Fruit fly (Drosophila melanogaster): ENCODE results near the gene chas.

Gene chas

DNA sequence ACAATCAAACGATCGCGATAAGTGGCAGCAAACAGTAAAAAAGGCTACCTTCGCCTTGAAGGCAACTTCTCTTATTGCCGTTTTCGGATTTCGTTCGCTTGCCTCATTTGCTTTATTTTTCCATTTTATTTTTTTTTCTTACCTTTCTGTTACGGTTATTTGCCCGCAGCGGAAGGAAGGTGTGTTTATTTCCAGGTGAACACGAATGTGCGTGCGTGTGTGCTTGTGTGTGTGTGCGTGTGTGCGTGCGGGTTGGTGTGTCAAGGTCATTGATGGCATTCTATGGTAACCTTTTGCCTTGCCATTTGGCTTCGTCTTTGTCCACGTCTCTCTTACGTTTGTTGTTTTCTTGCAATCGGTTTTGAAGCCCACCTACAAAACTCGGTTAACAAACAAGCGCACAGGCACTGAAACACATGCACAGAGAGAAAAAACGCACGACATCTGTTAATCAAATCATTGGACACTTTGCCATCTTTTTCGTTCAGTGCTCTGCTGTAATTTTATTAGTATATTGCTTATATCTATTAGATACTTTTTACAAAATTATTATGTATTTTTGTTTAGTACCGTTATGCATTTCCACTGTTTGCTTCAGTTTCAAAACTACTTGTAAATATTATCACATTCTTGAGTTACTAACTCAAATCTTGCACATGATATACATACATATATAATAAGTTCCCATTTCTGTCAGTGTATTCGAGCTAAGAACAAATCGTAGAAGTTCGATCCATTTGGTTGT lies 14.6 kb upstream of the chas start (continued):
- TF ChIP-seq wor (GFP tag; IDR thresholded peaks at IDR 0.05): no peak
- TF ChIP-seq Fer2 (tag; optimal IDR thresholded peaks at IDR 0.05): no peak
- TF ChIP-seq shn (GFP tag; optimal IDR thresholded peaks at IDR 0.05): no peak
- no peak for TF ChIP-seq sima (GFP tag; optimal IDR thresholded peaks at IDR 0.05)
- peak; percentile 56 for TF ChIP-seq sisA (GFP tag; IDR thresholded peaks at IDR 0.05)
- TF ChIP-seq hbn (GFP tag; IDR thresholded peaks at IDR 0.05; ENCODE audit: partially characterized antibody): no peak
- TF ChIP-seq CG33213 (GFP tag; optimal IDR thresholded peaks at IDR 0.05): no peak
- peak in 1 of 2 experiments; percentile 38 for TF ChIP-seq Dfd (GFP tag; optimal IDR thresholded peaks at IDR 0.05)
- no peak for TF ChIP-seq fu2 (GFP tag; optimal IDR thresholded peaks at IDR 0.05)
- no peak for TF ChIP-seq Hey (tag; optimal IDR thresholded peaks at IDR 0.05)
- TF ChIP-seq CG15514 (GFP tag; optimal IDR thresholded peaks at IDR 0.05): peak; percentile 33
- TF ChIP-seq tx (GFP tag; optimal IDR thresholded peaks at IDR 0.05): no peak
- peak; percentile 44 for TF ChIP-seq HLH3B (GFP tag; IDR thresholded peaks at IDR 0.05)
- peak; percentile 51 for TF ChIP-seq Xrp1 (GFP tag; IDR thresholded peaks at IDR 0.05)
- TF ChIP-seq zfh2 (GFP tag; optimal IDR thresholded peaks at IDR 0.05): no peak
- peak; percentile 65 for TF ChIP-seq CG15696 (tag; optimal IDR thresholded peaks at IDR 0.05)
- TF ChIP-seq kay (GFP tag; optimal IDR thresholded peaks at IDR 0.05): no peak
- TF ChIP-seq eve (GFP tag; optimal IDR thresholded peaks at IDR 0.05): no peak
- TF ChIP-seq unc-4 (GFP tag; IDR thresholded peaks at IDR 0.05; ENCODE audit: partially characterized antibody): no peak
- no peak for TF ChIP-seq CG11398 (GFP tag; optimal IDR thresholded peaks at IDR 0.05)
- TF ChIP-seq CG15479 (GFP tag; optimal IDR thresholded peaks at IDR 0.05): no peak
- TF ChIP-seq CG32532 (GFP tag; IDR thresholded peaks at IDR 0.05): peak; percentile 52; the same call in 1 of the 2 replicates
- no peak for TF ChIP-seq gcm2 (GFP tag; optimal IDR thresholded peaks at IDR 0.05)
- no peak for TF ChIP-seq slou (GFP tag; optimal IDR thresholded peaks at IDR 0.05)
- peak; percentile 35 for TF ChIP-seq cwo (GFP tag; optimal IDR thresholded peaks at IDR 0.05)
- TF ChIP-seq CG5953 (GFP tag; IDR thresholded peaks at IDR 0.05): no peak
- no peak for TF ChIP-seq salm (tag; optimal IDR thresholded peaks at IDR 0.05)
- no peak for TF ChIP-seq Dref (GFP tag; IDR thresholded peaks at IDR 0.05)
- no peak for TF ChIP-seq Pdp1 (GFP tag; optimal IDR thresholded peaks at IDR 0.05)
- TF ChIP-seq CG10147 (GFP tag; optimal IDR thresholded peaks at IDR 0.05): peak; percentile 25
- peak; percentile 30; the same call in 1 of the 3 replicates for TF ChIP-seq CG34422 (GFP tag; IDR thresholded peaks at IDR 0.05)
- TF ChIP-seq fd3F (GFP tag; optimal IDR thresholded peaks at IDR 0.05): peak; percentile 56
- no peak for TF ChIP-seq Atf3 (GFP tag; optimal IDR thresholded peaks at IDR 0.05)
- no peak for TF ChIP-seq Scr (GFP tag; IDR thresholded peaks at IDR 0.05; ENCODE audit: partially characterized antibody)
- peak; percentile 11 for TF ChIP-seq CG12769 (tag; optimal IDR thresholded peaks at IDR 0.05)
- TF ChIP-seq CG10366 (GFP tag; IDR thresholded peaks at IDR 0.05): no peak; the same call in 1 of the 2 replicates
- TF ChIP-seq esg (GFP tag; conservative IDR thresholded peaks at IDR 0.05): peak; percentile 56
- TF ChIP-seq CG1602 (GFP tag; optimal IDR thresholded peaks at IDR 0.05): peak; percentile 56
- TF ChIP-seq CG5180 (GFP tag; optimal IDR thresholded peaks at IDR 0.05): peak; percentile 50
- TF ChIP-seq CG8290 (GFP tag; optimal IDR thresholded peaks at IDR 0.05): peak; percentile 16
- peak in 1 of 2 experiments; percentile 39 for TF ChIP-seq CG8290 (tag; optimal IDR thresholded peaks at IDR 0.05)
- no peak for TF ChIP-seq nau (GFP tag; optimal IDR thresholded peaks at IDR 0.05)
- TF ChIP-seq CG31388 (GFP tag; optimal IDR thresholded peaks at IDR 0.05): no peak
- TF ChIP-seq trh (GFP tag; optimal IDR thresholded peaks at IDR 0.05): no peak
- no peak for TF ChIP-seq Poxn (GFP tag; IDR thresholded peaks at IDR 0.05)
- peak; percentile 44; the same call in 1 of the 3 replicates for TF ChIP-seq Aef1 (GFP tag; IDR thresholded peaks at IDR 0.05)
- no peak for TF ChIP-seq Dbx (GFP tag; IDR thresholded peaks at IDR 0.05)
- peak; percentile 60 for TF ChIP-seq unpg (GFP tag; optimal IDR thresholded peaks at IDR 0.05)
- no peak for TF ChIP-seq CG13894 (tag; optimal IDR thresholded peaks at IDR 0.05)

All from whole organism, embryonic.